Worm (Caenorhabditis elegans) whole organism, mixed stage, embryonic: ENCODE data around the gene T05A12.4.

Experiments
- M03D4.4 ChIP-seq: sonication (generic microtip); optimal IDR thresholded peaks from 2 replicates; lab custom pipeline; 2017; ENCODE audit warnings: mild to moderate bottlenecking, missing genetic modification characterization, missing compliant biosample characterization
- bed-3 ChIP-seq: fragments of 200-800 bp; sonication (Bioruptor generic); optimal IDR thresholded peaks from 3 replicates; lab custom pipeline; 2018; ENCODE audit warnings: mild to moderate bottlenecking, missing genetic modification characterization, moderate library complexity, missing compliant biosample characterization
- blmp-1 ChIP-seq: fragments of 150-350 bp; optimal IDR thresholded peaks from 2 replicates; lab custom pipeline; 2014; ENCODE audit warnings: missing biosample characterization, missing genetic modification characterization
- ceh-39 ChIP-seq: fragments of 150-350 bp; optimal IDR thresholded peaks from 2 replicates; lab custom pipeline; 2014; ENCODE audit warnings: missing biosample characterization, missing genetic modification characterization
- ceh-43 ChIP-seq: fragments of 200-800 bp; sonication (Bioruptor generic); optimal IDR thresholded peaks from 2 replicates; lab custom pipeline; 2018; ENCODE audit warnings: mild to moderate bottlenecking, missing genetic modification characterization, moderate library complexity, missing compliant biosample characterization
- ceh-83 ChIP-seq: fragments of 200-800 bp; sonication (Bioruptor generic); optimal IDR thresholded peaks from 2 replicates; lab custom pipeline; 2018; ENCODE audit warnings: mild to moderate bottlenecking, missing genetic modification characterization, missing compliant biosample characterization
- ces-1 ChIP-seq: fragments of 150-350 bp; optimal IDR thresholded peaks from 2 replicates; lab custom pipeline; 2014; ENCODE audit warnings: missing biosample characterization, missing genetic modification reagents, missing genetic modification characterization
- cnd-1 ChIP-seq: fragments of 200-800 bp; sonication (Bioruptor generic); optimal IDR thresholded peaks from 2 replicates; lab custom pipeline; 2018; ENCODE audit warnings: mild to moderate bottlenecking, missing genetic modification characterization, missing compliant biosample characterization
- drap-1 ChIP-seq: fragments of 200-800 bp; sonication (Bioruptor generic); optimal IDR thresholded peaks from 3 replicates; lab custom pipeline; 2018; ENCODE audit warnings: mild to moderate bottlenecking, missing genetic modification characterization, missing compliant biosample characterization
- elt-1 ChIP-seq: sonication (generic microtip); optimal IDR thresholded peaks from 2 replicates; lab custom pipeline; 2017; ENCODE audit warnings: missing genetic modification characterization, mild to moderate bottlenecking, missing compliant biosample characterization, antibody characterized with exemption, moderate library complexity, borderline replicate concordance; ENCODE audit not compliant: insufficient read depth
- elt-3 ChIP-seq: fragments of 150-350 bp; optimal IDR thresholded peaks from 2 replicates; lab custom pipeline; 2014; ENCODE audit warnings: missing biosample characterization, missing genetic modification characterization
- flh-1 ChIP-seq: fragments of 200-800 bp; sonication (Bioruptor generic); optimal IDR thresholded peaks from 2 replicates; lab custom pipeline; 2018; ENCODE audit warnings: mild to moderate bottlenecking, missing genetic modification characterization, moderate library complexity, missing compliant biosample characterization
- ham-2 ChIP-seq: fragments of 200-800 bp; sonication (Bioruptor generic); optimal IDR thresholded peaks from 2 replicates; lab custom pipeline; 2018; ENCODE audit warnings: mild to moderate bottlenecking, missing genetic modification characterization, missing compliant biosample characterization
- hlh-1 ChIP-seq: fragments of 150-350 bp; optimal IDR thresholded peaks from 2 replicates; lab custom pipeline; 2014; ENCODE audit warnings: missing biosample characterization, missing genetic modification reagents, missing genetic modification characterization
- lin-13 ChIP-seq: fragments of 150-350 bp; optimal IDR thresholded peaks from 2 replicates; lab custom pipeline; 2014; ENCODE audit warnings: missing biosample characterization, missing genetic modification characterization
- lsy-2 ChIP-seq: fragments of 150-350 bp; optimal IDR thresholded peaks from 2 replicates; lab custom pipeline; 2014; ENCODE audit warnings: missing biosample characterization, missing genetic modification characterization
- mab-5 ChIP-seq: fragments of 150-350 bp; optimal IDR thresholded peaks from 2 replicates; lab custom pipeline; 2014; ENCODE audit warnings: missing biosample characterization, missing genetic modification characterization
- mep-1 ChIP-seq: fragments of 150-350 bp; optimal IDR thresholded peaks from 2 replicates; lab custom pipeline; 2017; ENCODE audit warnings: missing biosample characterization, missing genetic modification reagents, missing genetic modification characterization, inconsistent platforms
- mls-2 ChIP-seq: sonication (generic microtip); optimal IDR thresholded peaks from 2 replicates; lab custom pipeline; 2016; ENCODE audit warnings: mild to moderate bottlenecking, missing genetic modification characterization, moderate library complexity, missing compliant biosample characterization
- nhr-12 ChIP-seq: fragments of 150-350 bp; optimal IDR thresholded peaks from 2 replicates; lab custom pipeline; 2014; ENCODE audit warnings: missing biosample characterization, missing genetic modification characterization
- nhr-2 ChIP-seq: fragments of 150-350 bp; optimal IDR thresholded peaks from 2 replicates; lab custom pipeline; 2014; ENCODE audit warnings: missing biosample characterization, missing genetic modification characterization
- nhr-237 ChIP-seq: fragments of 150-350 bp; optimal IDR thresholded peaks from 2 replicates; lab custom pipeline; 2014; ENCODE audit warnings: missing biosample characterization, missing genetic modification characterization
- nhr-28 ChIP-seq: fragments of 150-350 bp; optimal IDR thresholded peaks from 2 replicates; lab custom pipeline; 2014; ENCODE audit warnings: missing biosample characterization, missing genetic modification characterization
- nhr-76 ChIP-seq: sonication (generic microtip); optimal IDR thresholded peaks from 2 replicates; lab custom pipeline; 2017; ENCODE audit warnings: missing biosample characterization, missing genetic modification characterization
- pha-4 ChIP-seq: fragments of 150-350 bp; optimal IDR thresholded peaks from 2 replicates; lab custom pipeline; 2018; ENCODE audit warnings: missing biosample characterization, missing genetic modification reagents, missing genetic modification characterization
- sem-2 ChIP-seq: fragments of 200-800 bp; sonication (Bioruptor generic); optimal IDR thresholded peaks from 2 replicates; lab custom pipeline; 2018; ENCODE audit warnings: mild to moderate bottlenecking, missing genetic modification characterization, missing compliant biosample characterization
- snpc-4 ChIP-seq: fragments of 150-350 bp; optimal IDR thresholded peaks from 2 replicates; lab custom pipeline; 2014; ENCODE audit warnings: missing biosample characterization, missing genetic modification characterization
- sptf-1 ChIP-seq: sonication (generic microtip); optimal IDR thresholded peaks from 2 replicates; lab custom pipeline; 2017; ENCODE audit warnings: mild to moderate bottlenecking, missing genetic modification characterization, moderate library complexity, missing compliant biosample characterization
- tbx-8 ChIP-seq: fragments of 200-800 bp; sonication (Bioruptor generic); optimal IDR thresholded peaks from 2 replicates; lab custom pipeline; 2018; ENCODE audit warnings: mild to moderate bottlenecking, missing genetic modification characterization, moderate library complexity, missing compliant biosample characterization
- unc-120 ChIP-seq: sonication (generic microtip); optimal IDR thresholded peaks from 2 replicates; lab custom pipeline; 2017; ENCODE audit warnings: missing genetic modification characterization, missing compliant biosample characterization; ENCODE audit not compliant: poor library complexity, severe bottlenecking
- unc-39 ChIP-seq: fragments of 150-350 bp; optimal IDR thresholded peaks from 2 replicates; lab custom pipeline; 2014; ENCODE audit warnings: missing biosample characterization, missing genetic modification characterization
- unc-62 ChIP-seq: fragments of 150-350 bp; optimal IDR thresholded peaks from 2 replicates; lab custom pipeline; 2014; ENCODE audit warnings: missing biosample characterization, missing genetic modification reagents, missing genetic modification characterization
- zip-8 ChIP-seq: fragments of 150-350 bp; optimal IDR thresholded peaks from 2 replicates; lab custom pipeline; 2014; ENCODE audit warnings: missing biosample characterization, missing genetic modification characterization
- ztf-11 ChIP-seq: fragments of 150-350 bp; optimal IDR thresholded peaks from 2 replicates; lab custom pipeline; 2014; ENCODE audit warnings: missing biosample characterization, missing genetic modification characterization

T05A12.4 gene

ce11 chrIV:6887601-6888099 is at the start of gene T05A12.4, which contains the start of gene T05A12.3:
TSS of gene T05A12.4 (plus strand) at chrIV:6887948.
TSS of gene T05A12.3 (minus strand) at chrIV:6887651.
- TF ChIP-seq lsy-2 (peak; percentile 24), bed-3 (no peak), drap-1 (GFP tag; lab: Kevin White, UChicago) (peak; percentile 27), ces-1 (GFP tag; lab: Kevin White, UChicago) (peak; percentile 5)

ce11 chrIV:6839091-6839522 is 48.6 kb upstream of the T05A12.4 start:
- TF ChIP-seq tbx-8 (GFP tag; lab: Kevin White, UChicago) (no peak), sem-2 (GFP tag; lab: Kevin White, UChicago) (no peak), nhr-76 (no peak), lsy-2 (no peak), nhr-28 (tag; lab: Kevin White, UChicago) (no peak), unc-62 (peak; percentile 77), hlh-1 (tag; lab: Kevin White, UChicago) (peak; percentile 22), ceh-39 (tag; lab: Kevin White, UChicago) (no peak), ces-1 (GFP tag; lab: Kevin White, UChicago) (peak; percentile 76), unc-120 (tag; lab: Kevin White, UChicago) (peak; percentile 89), M03D4.4 (no peak), drap-1 (GFP tag; lab: Kevin White, UChicago) (no peak), blmp-1 (tag; lab: Kevin White, UChicago) (no peak), mep-1 (tag; lab: Kevin White, UChicago) (peak; percentile 24), elt-1 (tag; lab: Kevin White, UChicago) (no peak), bed-3 (no peak), ceh-83 (no peak), snpc-4 (tag; lab: Kevin White, UChicago) (no peak), nhr-237 (tag; lab: Kevin White, UChicago) (peak; percentile 55), ztf-11 (no peak)
- TF ChIP-seq, all 35 proteins: peak for 6

- TF ChIP-seq cnd-1 (no peak), pha-4 (no peak), zip-8 (tag; lab: Kevin White, UChicago) (no peak), ham-2 (GFP tag; lab: Kevin White, UChicago) (no peak), mls-2 (no peak), tbx-8 (GFP tag; lab: Kevin White, UChicago) (no peak), blmp-1 (tag; lab: Kevin White, UChicago) (no peak), unc-62 (no peak), nhr-28 (tag; lab: Kevin White, UChicago) (no peak), ceh-39 (tag; lab: Kevin White, UChicago) (no peak), nhr-2 (tag; lab: Kevin White, UChicago) (no peak)
Measured at ce11 chrIV:6841562-6842282, 46.0 kb upstream of the T05A12.4 start.

- TF ChIP-seq unc-39 (tag; lab: Kevin White, UChicago) (no peak), nhr-12 (tag; lab: Kevin White, UChicago) (no peak), flh-1 (GFP tag; lab: Kevin White, UChicago) (no peak), elt-1 (tag; lab: Kevin White, UChicago) (no peak)
Measured at ce11 chrIV:6842470-6843008, 45.2 kb upstream of the T05A12.4 start, which contains the start of gene lip-1. TSS of gene lip-1 (plus strand) at chrIV:6842958.

ce11 chrIV:6852727-6853126 is 35.0 kb upstream of the T05A12.4 start:
- TF ChIP-seq ceh-43 (GFP tag; lab: Kevin White, UChicago): no peak
- TF ChIP-seq sptf-1 (tag; lab: Kevin White, UChicago): no peak
- TF ChIP-seq hlh-1 (tag; lab: Kevin White, UChicago): no peak
- TF ChIP-seq lin-13 (tag; lab: Kevin White, UChicago): no peak
- no peak for TF ChIP-seq unc-62
- TF ChIP-seq nhr-2 (tag; lab: Kevin White, UChicago): no peak
- TF ChIP-seq mab-5: no peak
- TF ChIP-seq elt-3: no peak
